Worm (Caenorhabditis elegans): ENCODE data around the gene F38B6.6.

DNA sequence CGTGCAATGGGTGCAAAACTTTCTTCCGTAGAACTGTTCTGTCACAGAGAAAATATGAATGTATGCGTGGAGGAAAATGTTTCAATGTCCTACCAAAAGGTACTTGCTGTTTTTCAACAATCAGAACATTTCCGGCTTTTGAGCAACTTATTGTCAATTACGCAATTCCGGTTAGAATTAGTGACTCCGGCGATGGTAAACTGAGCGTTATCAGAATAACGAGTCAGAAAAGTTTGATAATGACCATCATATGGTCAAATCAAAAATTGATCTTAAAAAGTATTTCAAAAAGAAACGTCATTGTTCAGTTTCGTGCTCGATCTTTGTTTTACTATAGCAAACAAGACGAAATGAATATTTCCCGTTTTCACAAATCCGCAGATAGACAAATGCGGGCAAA, 33.1 kb downstream of the F38B6.6 start:
- TF ChIP-seq unc-62 (GFP tag; optimal IDR thresholded peaks at IDR 0.05 in 1 of 2) (peak in 1 of 2 experiments; percentile 44), unc-62 (tag; optimal IDR thresholded peaks at IDR 0.05) (no peak), lim-7 (GFP tag; IDR thresholded peaks at IDR 0.05) (no peak), pha-4 (GFP tag; IDR thresholded peaks at IDR 0.05) (no peak), pha-4 (tag; optimal IDR thresholded peaks at IDR 0.05) (no peak), nhr-28 (tag; optimal IDR thresholded peaks at IDR 0.05) (peak; percentile 4), ceh-62 (tag; optimal IDR thresholded peaks at IDR 0.05) (no peak), lin-29 (GFP tag; IDR thresholded peaks at IDR 0.05) (no peak), lin-13 (GFP tag; optimal IDR thresholded peaks at IDR 0.05) (no peak), ceh-32 (tag; optimal IDR thresholded peaks at IDR 0.05; ENCODE audit: poor library complexity) (no peak), ama-1 (optimal IDR thresholded peaks at IDR 0.05) (no peak)

Data from whole organism, L4 larva.